Worm (Caenorhabditis elegans) whole organism, mixed stage, embryonic: ENCODE data around the gene T05C1.1.

Source experiments
- elt-1 ChIP-seq: sonication (generic microtip); optimal IDR thresholded peaks from 2 replicates; lab custom pipeline; 2017; ENCODE audit warnings: missing genetic modification characterization, mild to moderate bottlenecking, missing compliant biosample characterization, antibody characterized with exemption, moderate library complexity, borderline replicate concordance; ENCODE audit not compliant: insufficient read depth
- lsy-2 ChIP-seq: fragments of 150-350 bp; optimal IDR thresholded peaks from 2 replicates; lab custom pipeline; 2014; ENCODE audit warnings: missing biosample characterization, missing genetic modification characterization

- TF ChIP-seq elt-1 (no peak), lsy-2 (tag; lab: Kevin White, UChicago) (no peak)
Measured at ce11 chrII:4495844-4496243, 17.4 kb downstream of the T05C1.1 start.
